Fruit fly (Drosophila melanogaster): ENCODE data around the gene CG4332.

CG4332 gene

DNA sequence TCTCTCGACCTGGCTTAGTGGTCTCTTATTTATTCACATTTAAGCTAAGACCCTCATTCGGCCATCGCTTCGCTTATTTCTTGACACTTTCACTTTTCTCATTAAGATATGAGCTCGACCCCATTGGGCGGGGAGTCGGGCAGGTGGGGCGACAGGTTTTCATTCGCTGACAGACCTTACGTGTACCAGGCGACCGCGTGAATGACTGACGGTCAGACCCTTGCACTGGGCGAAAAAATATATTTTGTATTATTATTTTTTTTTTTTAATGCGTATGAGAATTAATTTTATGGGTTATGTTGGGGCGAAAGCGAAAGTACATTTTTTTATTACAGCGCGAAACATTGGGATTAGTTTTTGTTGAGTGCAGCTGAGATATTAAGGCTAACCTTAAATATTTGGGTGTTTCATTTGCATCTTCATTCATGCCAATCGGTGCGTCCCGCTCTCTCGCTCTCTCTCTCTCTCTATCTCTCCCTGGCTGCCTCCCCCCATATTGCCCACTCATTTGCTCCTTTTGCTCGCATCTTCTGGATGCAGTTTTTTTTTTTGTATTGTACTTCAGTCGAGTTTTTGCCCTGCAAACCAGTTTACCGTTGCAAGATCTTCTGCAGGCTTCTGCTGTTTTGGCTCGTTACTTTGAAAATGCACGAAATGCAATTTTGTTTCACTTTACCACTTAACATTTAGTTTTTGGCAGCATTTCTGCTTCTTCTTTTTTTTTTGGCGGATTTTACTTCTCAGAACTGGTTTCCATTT is 17.7 kb upstream of the CG4332 start:
- TF ChIP-seq Ets98B (GFP tag; IDR thresholded peaks at IDR 0.05) (peak; percentile 25; the same call in 1 of the 2 replicates), CG12605 (GFP tag; IDR thresholded peaks at IDR 0.05) (no peak), CG34367 (tag; optimal IDR thresholded peaks at IDR 0.05) (no peak), CG10348 (GFP tag; IDR thresholded peaks at IDR 0.05) (no peak), CG32121 (GFP tag; IDR thresholded peaks at IDR 0.05) (no peak), CG13204 (GFP tag; optimal IDR thresholded peaks at IDR 0.05) (peak; percentile 49), gl (tag; optimal IDR thresholded peaks at IDR 0.05) (peak; percentile 45), CG15710 (tag; optimal IDR thresholded peaks at IDR 0.05) (peak; percentile 48), Snoo (tag; optimal IDR thresholded peaks at IDR 0.05) (peak; percentile 69), CG8159 (tag; optimal IDR thresholded peaks at IDR 0.05) (peak; percentile 55), EcR (GFP tag; optimal IDR thresholded peaks at IDR 0.05) (peak; percentile 26), CG4496 (GFP tag; IDR thresholded peaks at IDR 0.05) (peak; percentile 68), Pif1A (GFP tag; optimal IDR thresholded peaks at IDR 0.05) (peak; percentile 80), CG14655 (GFP tag; optimal IDR thresholded peaks at IDR 0.05) (peak; percentile 44), D1 (tag; optimal IDR thresholded peaks at IDR 0.05) (no peak), Pif1B (GFP tag; optimal IDR thresholded peaks at IDR 0.05) (peak; percentile 83), CG17806 (tag; optimal IDR thresholded peaks at IDR 0.05) (peak; percentile 15), CG8301 (tag; optimal IDR thresholded peaks at IDR 0.05) (no peak), CG9948 (tag; optimal IDR thresholded peaks at IDR 0.05) (peak; percentile 18), rn (GFP tag; IDR thresholded peaks at IDR 0.05) (0 out of 2 replicates have a peak, but pooled peaks have one; percentile 28), fd96Ca (GFP tag; IDR thresholded peaks at IDR 0.05) (peak; percentile 31; the same call in 1 of the 3 replicates)

DNA sequence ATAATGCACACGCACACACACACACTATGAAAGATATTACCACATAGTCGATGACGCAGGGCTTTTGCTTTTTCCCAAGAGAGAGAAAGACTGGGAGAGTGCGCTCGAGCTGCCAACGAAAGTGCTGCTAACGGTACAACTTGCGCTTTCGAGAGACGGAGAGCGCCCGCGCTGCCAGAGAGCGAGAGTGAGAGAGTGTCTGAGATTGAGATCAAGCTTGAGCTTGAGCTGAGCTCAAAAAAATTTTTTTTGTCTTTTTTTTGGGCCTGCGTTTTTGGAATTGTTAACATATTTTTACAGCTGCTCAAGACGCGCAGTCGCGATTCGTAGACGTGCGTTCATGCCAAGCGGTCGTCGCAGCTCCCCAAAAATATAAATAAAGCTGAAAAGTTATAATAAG is 16.0 kb upstream of the CG4332 start, which contains the start of gene CG32645:
CG32645 (plus strand) TSS at position 313 of the 400 bp plus-strand sequence.
- TF ChIP-seq CG8301 (tag; optimal IDR thresholded peaks at IDR 0.05) (peak; percentile 47), CG8159 (tag; optimal IDR thresholded peaks at IDR 0.05) (no peak), fd96Ca (GFP tag; IDR thresholded peaks at IDR 0.05) (no peak), Ets98B (GFP tag; IDR thresholded peaks at IDR 0.05) (peak; percentile 39; the same call in 1 of the 2 replicates), CG4496 (GFP tag; IDR thresholded peaks at IDR 0.05) (peak; percentile 45; the same call in 1 of the 3 replicates), CG15710 (tag; optimal IDR thresholded peaks at IDR 0.05) (no peak), CG14655 (GFP tag; optimal IDR thresholded peaks at IDR 0.05) (peak; percentile 52)

DNA sequence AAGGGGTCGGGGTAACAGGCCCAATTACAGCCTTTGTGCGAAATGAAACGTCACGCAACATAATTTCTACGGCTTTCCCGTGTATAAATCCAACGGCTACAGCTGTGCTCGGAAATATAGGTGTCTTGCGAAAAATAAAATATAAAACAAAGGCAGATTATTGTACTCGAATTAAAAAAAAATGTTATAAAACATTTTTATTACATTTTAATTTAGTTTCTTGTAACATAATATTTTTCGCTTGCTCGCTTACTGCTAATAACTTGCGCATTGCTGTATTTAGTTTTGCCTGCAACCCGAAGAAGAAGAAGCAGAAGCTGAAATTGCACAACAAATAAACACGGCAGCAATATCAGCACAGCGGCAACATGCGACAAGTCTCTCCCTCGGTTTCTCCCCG is 11.7 kb upstream of the CG4332 start:
- TF ChIP-seq CG32121 (GFP tag; IDR thresholded peaks at IDR 0.05) (peak; percentile 88), CG14655 (GFP tag; optimal IDR thresholded peaks at IDR 0.05) (peak; percentile 80), Snoo (tag; optimal IDR thresholded peaks at IDR 0.05) (peak; percentile 66), CG8159 (tag; optimal IDR thresholded peaks at IDR 0.05) (peak; percentile 76), CG8301 (tag; optimal IDR thresholded peaks at IDR 0.05) (peak; percentile 78), CG34367 (tag; optimal IDR thresholded peaks at IDR 0.05) (peak; percentile 68), CG15710 (tag; optimal IDR thresholded peaks at IDR 0.05) (peak; percentile 74), Pif1A (GFP tag; optimal IDR thresholded peaks at IDR 0.05) (peak; percentile 79), CG13204 (GFP tag; optimal IDR thresholded peaks at IDR 0.05) (peak; percentile 21), CG17806 (tag; optimal IDR thresholded peaks at IDR 0.05) (peak; percentile 80), fd96Ca (GFP tag; IDR thresholded peaks at IDR 0.05) (peak; percentile 79), EcR (GFP tag; optimal IDR thresholded peaks at IDR 0.05) (no peak), Pif1B (GFP tag; optimal IDR thresholded peaks at IDR 0.05) (peak; percentile 79), gl (tag; optimal IDR thresholded peaks at IDR 0.05) (peak; percentile 8), CG9948 (tag; optimal IDR thresholded peaks at IDR 0.05) (peak; percentile 78), D1 (tag; optimal IDR thresholded peaks at IDR 0.05) (peak; percentile 62), CG4496 (GFP tag; IDR thresholded peaks at IDR 0.05) (peak; percentile 90), rn (GFP tag; IDR thresholded peaks at IDR 0.05) (0 out of 2 replicates have a peak, but pooled peaks have one; percentile 30), CG12605 (GFP tag; IDR thresholded peaks at IDR 0.05) (peak; percentile 85), CG10348 (GFP tag; IDR thresholded peaks at IDR 0.05) (peak; percentile 36; the same call in 1 of the 2 replicates), Ets98B (GFP tag; IDR thresholded peaks at IDR 0.05) (peak; percentile 85)

DNA sequence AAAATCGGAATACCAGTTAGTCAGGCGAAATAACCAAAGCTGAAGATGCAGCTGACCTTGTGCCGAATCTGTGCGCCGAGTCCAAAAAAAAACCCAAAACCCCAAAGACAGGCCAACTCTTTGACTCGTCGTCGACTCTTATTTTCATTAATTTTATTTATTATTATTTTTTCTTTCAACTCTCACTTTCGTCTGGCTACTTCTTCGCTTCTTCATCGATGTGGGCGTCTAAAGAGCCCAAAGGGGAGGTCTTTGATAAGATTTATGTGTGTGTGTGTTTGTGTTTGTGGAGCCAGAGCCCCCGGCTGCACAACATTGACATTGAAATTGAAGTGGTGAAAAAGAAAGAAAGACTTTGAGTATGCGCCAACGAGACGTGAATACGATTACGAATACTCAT is 9.0 kb upstream of the CG4332 start:
- no peak for TF ChIP-seq CG17806 (tag; optimal IDR thresholded peaks at IDR 0.05)

DNA sequence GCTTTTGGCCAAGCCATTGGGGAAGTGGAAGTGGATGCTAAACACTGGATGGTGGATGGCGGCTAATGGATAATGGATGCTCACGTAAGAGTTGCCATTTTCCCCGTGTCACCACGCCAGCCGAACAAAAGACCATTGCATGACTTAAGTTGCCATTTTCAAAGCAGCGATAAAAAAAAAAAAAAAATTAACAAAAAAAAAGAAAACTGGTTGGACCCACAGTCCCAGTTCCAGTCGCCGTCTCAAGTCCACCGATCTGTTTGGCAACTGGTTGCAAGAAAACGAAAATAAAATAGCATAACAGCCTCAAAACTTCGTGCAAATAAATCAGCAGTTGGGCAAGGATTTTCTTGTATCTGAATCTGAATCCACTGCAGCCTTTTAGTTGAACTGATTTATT is 5.8 kb upstream of the CG4332 start:
- TF ChIP-seq rn (GFP tag; IDR thresholded peaks at IDR 0.05) (no peak), CG8301 (tag; optimal IDR thresholded peaks at IDR 0.05) (no peak), CG10348 (GFP tag; IDR thresholded peaks at IDR 0.05) (no peak), Ets98B (GFP tag; IDR thresholded peaks at IDR 0.05) (peak; percentile 33; the same call in 1 of the 2 replicates), CG4496 (GFP tag; IDR thresholded peaks at IDR 0.05) (peak; percentile 28; the same call in 1 of the 3 replicates), CG32121 (GFP tag; IDR thresholded peaks at IDR 0.05) (no peak), CG17806 (tag; optimal IDR thresholded peaks at IDR 0.05) (no peak), CG13204 (GFP tag; optimal IDR thresholded peaks at IDR 0.05) (no peak), Pif1A (GFP tag; optimal IDR thresholded peaks at IDR 0.05) (no peak), CG12605 (GFP tag; IDR thresholded peaks at IDR 0.05) (0 out of 2 replicates have a peak, but pooled peaks have one; percentile 34), Snoo (tag; optimal IDR thresholded peaks at IDR 0.05) (no peak), CG15710 (tag; optimal IDR thresholded peaks at IDR 0.05) (no peak), CG14655 (GFP tag; optimal IDR thresholded peaks at IDR 0.05) (no peak), Pif1B (GFP tag; optimal IDR thresholded peaks at IDR 0.05) (no peak), CG34367 (tag; optimal IDR thresholded peaks at IDR 0.05) (no peak), fd96Ca (GFP tag; IDR thresholded peaks at IDR 0.05) (no peak)
